Fruit fly (Drosophila melanogaster): ENCODE data around the gene mRpL4.

mRpL4 gene

DNA sequence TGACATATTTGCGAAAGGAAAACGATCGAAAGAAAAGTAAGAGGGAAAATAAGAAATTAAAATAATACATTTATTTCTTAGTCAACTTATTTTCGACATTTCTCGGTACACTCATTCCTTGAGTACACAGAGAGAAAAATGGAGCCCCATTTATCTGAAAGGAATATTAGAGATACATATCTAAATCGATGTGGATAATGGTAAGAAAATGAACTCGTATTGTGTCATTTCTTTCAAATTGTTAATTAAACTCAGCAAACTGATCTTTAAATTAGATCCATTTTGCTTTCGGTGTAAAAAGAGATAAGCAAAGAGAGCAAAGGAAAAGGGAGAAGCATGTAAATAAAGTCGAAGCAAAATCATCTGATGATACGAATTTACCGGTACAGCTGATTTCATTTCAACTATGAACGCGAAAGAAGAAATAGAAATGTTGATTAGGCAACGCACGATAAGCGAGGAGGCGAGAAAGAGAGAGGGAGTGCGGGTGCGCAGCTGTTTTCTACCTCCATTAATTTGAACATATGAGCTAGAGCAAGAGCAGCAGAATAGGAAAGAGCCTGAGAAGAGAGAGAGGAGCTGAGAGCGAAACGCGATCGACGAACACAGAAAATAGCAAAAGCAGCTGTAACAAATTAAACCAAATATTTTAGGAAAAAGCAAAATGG is 43.1 kb downstream of the mRpL4 start (continued):
- TF ChIP-seq CG6808 (GFP tag; optimal IDR thresholded peaks at IDR 0.05) (peak; percentile 69), dsx (GFP tag; optimal IDR thresholded peaks at IDR 0.05; ENCODE audit: poor library complexity, severe bottlenecking) (peak; percentile 75), vri (GFP tag; optimal IDR thresholded peaks at IDR 0.05) (peak; percentile 85), fd59A (GFP tag; optimal IDR thresholded peaks at IDR 0.05) (peak; percentile 72), salr (GFP tag; optimal IDR thresholded peaks at IDR 0.05) (peak; percentile 38 to 79), Blimp-1 (GFP tag; optimal IDR thresholded peaks at IDR 0.05) (peak; percentile 71), Hr39 (GFP tag; optimal IDR thresholded peaks at IDR 0.05) (peak; percentile 94), Hr38 (GFP tag; optimal IDR thresholded peaks at IDR 0.05) (no peak), svp (GFP tag) (peak; percentile 95), acj6 (GFP tag; optimal IDR thresholded peaks at IDR 0.05) (peak; percentile 88), Smox (GFP tag; optimal IDR thresholded peaks at IDR 0.05) (peak; percentile 91), CG6792 (GFP tag; optimal IDR thresholded peaks at IDR 0.05) (peak; percentile 85), CG8632 (GFP tag; optimal IDR thresholded peaks at IDR 0.05) (peak; percentile 85), esn (GFP tag; optimal IDR thresholded peaks at IDR 0.05) (peak; percentile 94), CG6163 (GFP tag; IDR thresholded peaks at IDR 0.05) (no peak), Ets96B (tag; optimal IDR thresholded peaks at IDR 0.05) (peak; percentile 86), topi (GFP tag; optimal IDR thresholded peaks at IDR 0.05) (peak; percentile 92), net (GFP tag; optimal IDR thresholded peaks at IDR 0.05) (peak; percentile 86), Ets21C (GFP tag; optimal IDR thresholded peaks at IDR 0.05) (peak; percentile 87), pdm3 (GFP tag; optimal IDR thresholded peaks at IDR 0.05) (peak; percentile 93), Sox14 (GFP tag; optimal IDR thresholded peaks at IDR 0.05) (peak; percentile 91), Eip78C (GFP tag) (peak; percentile 97), CG11902 (GFP tag; optimal IDR thresholded peaks at IDR 0.05) (peak; percentile 89), Eip93F (GFP tag; optimal IDR thresholded peaks at IDR 0.05) (peak; percentile 82), eg (GFP tag; IDR thresholded peaks at IDR 0.05) (no peak), OdsH (GFP tag; optimal IDR thresholded peaks at IDR 0.05) (peak; percentile 91)

- TF ChIP-seq Sox102F (GFP tag; optimal IDR thresholded peaks at IDR 0.05) (peak; percentile 75), Hr39 (GFP tag; optimal IDR thresholded peaks at IDR 0.05) (peak; percentile 74), CG10631 (GFP tag; optimal IDR thresholded peaks at IDR 0.05) (peak; percentile 56), Sox14 (GFP tag; optimal IDR thresholded peaks at IDR 0.05) (peak; percentile 82), CG16779 (tag; optimal IDR thresholded peaks at IDR 0.05) (peak; percentile 68), CG15336 (GFP tag; IDR thresholded peaks at IDR 0.05) (no peak), CG31627 (GFP tag; optimal IDR thresholded peaks at IDR 0.05) (peak; percentile 68), CG7368 (GFP tag; optimal IDR thresholded peaks at IDR 0.05) (peak; percentile 76), eg (GFP tag; IDR thresholded peaks at IDR 0.05) (no peak), CG3032 (tag; optimal IDR thresholded peaks at IDR 0.05) (peak; percentile 52), CG6792 (GFP tag; optimal IDR thresholded peaks at IDR 0.05) (peak; percentile 56), dsx (GFP tag; optimal IDR thresholded peaks at IDR 0.05; ENCODE audit: poor library complexity, severe bottlenecking) (peak; percentile 65), CG6276 (GFP tag; optimal IDR thresholded peaks at IDR 0.05) (peak; percentile 58), Smox (GFP tag; optimal IDR thresholded peaks at IDR 0.05) (peak; percentile 75), fkh (GFP tag; optimal IDR thresholded peaks at IDR 0.05) (peak; percentile 31), Hr4 (GFP tag; optimal IDR thresholded peaks at IDR 0.05) (peak; percentile 63), ss (GFP tag; optimal IDR thresholded peaks at IDR 0.05) (peak in 1 of 2 experiments; percentile 69), Eip78C (GFP tag) (peak; percentile 90), CG8632 (GFP tag; optimal IDR thresholded peaks at IDR 0.05) (peak; percentile 44), CG11294 (GFP tag; IDR thresholded peaks at IDR 0.05) (no peak), Eip75B (GFP tag; optimal IDR thresholded peaks at IDR 0.05) (peak; percentile 58), CG8119 (GFP tag; IDR thresholded peaks at IDR 0.05) (no peak), CG6854 (GFP tag; optimal IDR thresholded peaks at IDR 0.05) (peak; percentile 84), CG4318 (GFP tag; optimal IDR thresholded peaks at IDR 0.05) (peak; percentile 26), vri (GFP tag; optimal IDR thresholded peaks at IDR 0.05) (peak; percentile 85), Met (GFP tag; optimal IDR thresholded peaks at IDR 0.05) (peak; percentile 67), esn (GFP tag; optimal IDR thresholded peaks at IDR 0.05) (peak; percentile 74), Hr38 (GFP tag; optimal IDR thresholded peaks at IDR 0.05) (no peak), Sox15 (GFP tag; optimal IDR thresholded peaks at IDR 0.05) (peak; percentile 32), dac (GFP tag; optimal IDR thresholded peaks at IDR 0.05) (no peak), svp (GFP tag) (peak; percentile 74), CG6808 (GFP tag; optimal IDR thresholded peaks at IDR 0.05) (peak; percentile 52)
Observed at dm6 chr2L:16284306-16285299, 44.3 kb downstream of the mRpL4 start.
